Worm (Caenorhabditis elegans) whole organism, young adult: ENCODE results near the gene ess-2.

Source experiments
- F10E7.11 ChIP-seq: sonication (generic microtip); optimal IDR thresholded peaks from 2 replicates; lab custom pipeline; 2017; ENCODE audit warnings: mild to moderate bottlenecking, missing genetic modification characterization, moderate library complexity, missing compliant biosample characterization
- F22D6.2 ChIP-seq: sonication (generic microtip); optimal IDR thresholded peaks from 2 replicates; lab custom pipeline; 2016; ENCODE audit warnings: mild to moderate bottlenecking, missing genetic modification characterization, missing compliant biosample characterization
- F39B2.1 ChIP-seq: fragments of 200-800 bp; sonication (Bioruptor generic); IDR thresholded peaks from 2 replicates; pipeline ENCODE4 v1.3.6; 2022; ENCODE audit warnings: missing genetic modification reagents, missing genetic modification characterization, missing compliant biosample characterization
- F52B5.7 ChIP-seq: sonication (generic microtip); optimal IDR thresholded peaks from 2 replicates; lab custom pipeline; 2016; ENCODE audit warnings: mild to moderate bottlenecking, missing genetic modification characterization, missing compliant biosample characterization
- K12H6.12 ChIP-seq: fragments of 200-800 bp; sonication (Bioruptor generic); optimal IDR thresholded peaks from 2 replicates; lab custom pipeline; 2018; ENCODE audit warnings: mild to moderate bottlenecking, missing genetic modification characterization, missing compliant biosample characterization
- T07F8.4 ChIP-seq: sonication (generic microtip); optimal IDR thresholded peaks from 2 replicates; lab custom pipeline; 2016; ENCODE audit warnings: mild to moderate bottlenecking, missing genetic modification characterization, moderate library complexity, missing compliant biosample characterization
- Y56A3A.18 ChIP-seq: fragments of 200-800 bp; sonication (Bioruptor generic); IDR thresholded peaks from 2 replicates; pipeline ENCODE4 v1.3.6; 2022; ENCODE audit warnings: missing genetic modification reagents, missing genetic modification characterization, missing compliant biosample characterization
- ZK185.1 ChIP-seq: sonication (generic microtip); optimal IDR thresholded peaks from 2 replicates; lab custom pipeline; 2016; ENCODE audit warnings: mild to moderate bottlenecking, missing genetic modification characterization, missing compliant biosample characterization; ENCODE audit not compliant: poor library complexity, severe bottlenecking
- ama-1 ChIP-seq, 3 experiments: fragments of 150-350 bp in 1 of 3; sonication (generic microtip) in 2 of 3; optimal IDR thresholded peaks; 2 replicates each; lab custom pipeline; 2014 to 2018; ENCODE audit warnings: missing biosample characterization in 2 of 3, missing genetic modification characterization in 2 of 3, missing genetic modification reagents in 2 of 3
- aptf-3 ChIP-seq: fragments of 200-800 bp; sonication (Bioruptor generic); IDR thresholded peaks from 2 replicates; pipeline ENCODE4 v1.3.6; 2022; ENCODE audit warnings: missing genetic modification characterization, missing compliant biosample characterization
- athp-1 ChIP-seq: sonication (generic microtip); optimal IDR thresholded peaks from 2 replicates; lab custom pipeline; 2017; ENCODE audit warnings: mild to moderate bottlenecking, missing genetic modification characterization, missing compliant biosample characterization
- attf-3 ChIP-seq: fragments of 200-800 bp; sonication (Bioruptor generic); conservative IDR thresholded peaks from 2 replicates; pipeline ENCODE4 v1.3.6; 2022; ENCODE audit warnings: missing genetic modification reagents, missing genetic modification characterization, missing compliant biosample characterization
- attf-5 ChIP-seq: fragments of 200-800 bp; sonication (Bioruptor generic); optimal IDR thresholded peaks from 2 replicates; lab custom pipeline; 2018; ENCODE audit warnings: mild to moderate bottlenecking, missing genetic modification characterization, missing compliant biosample characterization
- attf-6 ChIP-seq: fragments of 200-800 bp; sonication (Bioruptor generic); IDR thresholded peaks from 2 replicates; pipeline ENCODE4 v1.3.6; 2022; ENCODE audit warnings: missing genetic modification reagents, missing genetic modification characterization, missing compliant biosample characterization
- bed-1 ChIP-seq: fragments of 200-800 bp; sonication (Bioruptor generic); IDR thresholded peaks from 2 replicates; pipeline ENCODE4 v1.3.6; 2022; ENCODE audit warnings: missing genetic modification reagents, missing genetic modification characterization, missing compliant biosample characterization
- ceh-40 ChIP-seq: fragments of 200-800 bp; sonication (Bioruptor generic); IDR thresholded peaks from 2 replicates; pipeline ENCODE4 v1.3.6; 2022; ENCODE audit warnings: missing genetic modification characterization, missing compliant biosample characterization
- ceh-91 ChIP-seq: fragments of 200-800 bp; sonication (Bioruptor generic); IDR thresholded peaks from 2 replicates; pipeline ENCODE4 v1.3.6; 2022; ENCODE audit warnings: missing genetic modification reagents, missing genetic modification characterization, missing compliant biosample characterization
- dox-1 ChIP-seq: fragments of 200-800 bp; sonication (Bioruptor generic); IDR thresholded peaks from 2 replicates; pipeline ENCODE4 v1.3.6; 2022; ENCODE audit warnings: missing genetic modification reagents, missing genetic modification characterization, missing compliant biosample characterization
- dpff-1 ChIP-seq: sonication (generic microtip); optimal IDR thresholded peaks from 2 replicates; lab custom pipeline; 2017; ENCODE audit warnings: mild to moderate bottlenecking, missing genetic modification characterization, missing compliant biosample characterization
- dpl-1 ChIP-seq: fragments of 150-350 bp; optimal IDR thresholded peaks from 2 replicates; lab custom pipeline; 2014; ENCODE audit warnings: missing biosample characterization, missing genetic modification reagents, missing genetic modification characterization
- efl-1 ChIP-seq: fragments of 150-350 bp; optimal IDR thresholded peaks from 2 replicates; lab custom pipeline; 2014; ENCODE audit warnings: missing biosample characterization, missing genetic modification reagents, missing genetic modification characterization
- egl-44 ChIP-seq: fragments of 200-800 bp; sonication (Bioruptor generic); IDR thresholded peaks from 2 replicates; pipeline ENCODE4 v1.3.6; 2022; ENCODE audit warnings: missing genetic modification reagents, missing genetic modification characterization, missing compliant biosample characterization
- fkh-3 ChIP-seq: sonication (generic microtip); optimal IDR thresholded peaks from 2 replicates; lab custom pipeline; 2016; ENCODE audit warnings: mild to moderate bottlenecking, missing genetic modification characterization, missing compliant biosample characterization
- hlh-12 ChIP-seq: sonication (generic microtip); optimal IDR thresholded peaks from 2 replicates; lab custom pipeline; 2016; ENCODE audit warnings: missing genetic modification characterization, missing compliant biosample characterization
- hlh-26 ChIP-seq: fragments of 200-800 bp; sonication (Bioruptor generic); conservative IDR thresholded peaks from 2 replicates; pipeline ENCODE4 v1.3.6; 2022; ENCODE audit warnings: missing genetic modification reagents, missing genetic modification characterization, missing compliant biosample characterization
- lag-1 ChIP-seq: fragments of 200-800 bp; sonication (Bioruptor generic); IDR thresholded peaks from 2 replicates; pipeline ENCODE4 v1.3.6; 2022; ENCODE audit warnings: missing genetic modification reagents, missing genetic modification characterization, missing compliant biosample characterization
- let-526 ChIP-seq: fragments of 200-800 bp; sonication (Bioruptor generic); IDR thresholded peaks from 2 replicates; pipeline ENCODE4 v1.3.6; 2022; ENCODE audit warnings: missing genetic modification reagents, missing genetic modification characterization, missing compliant biosample characterization
- let-607 ChIP-seq, 2 experiments: fragments of 200-800 bp in 1 of 2; sonication (Bioruptor generic) in 1 of 2; sonication (generic microtip) in 1 of 2; optimal IDR thresholded peaks; 2 replicates each; lab custom pipeline; 2016 to 2018; ENCODE audit warnings: mild to moderate bottlenecking in 2 of 2, missing compliant biosample characterization in 2 of 2, missing genetic modification characterization in 2 of 2, moderate library complexity in 2 of 2, missing genotype in 1 of 2
- lin-54 ChIP-seq: fragments of 200-800 bp; sonication (Bioruptor generic); optimal IDR thresholded peaks from 2 replicates; lab custom pipeline; 2018; ENCODE audit warnings: mild to moderate bottlenecking, missing genetic modification characterization, missing compliant biosample characterization
- lsy-27 ChIP-seq: sonication (generic microtip); optimal IDR thresholded peaks from 2 replicates; lab custom pipeline; 2017; ENCODE audit warnings: missing genetic modification characterization, mild to moderate bottlenecking, missing compliant biosample characterization, antibody characterized with exemption, missing genotype, borderline replicate concordance; ENCODE audit not compliant: insufficient read depth
- madf-6 ChIP-seq: fragments of 200-800 bp; sonication (Bioruptor generic); IDR thresholded peaks from 2 replicates; pipeline ENCODE4 v1.3.6; 2022; ENCODE audit warnings: missing genetic modification reagents, missing genetic modification characterization, missing compliant biosample characterization
- madf-8 ChIP-seq: fragments of 200-800 bp; sonication (Bioruptor generic); conservative IDR thresholded peaks from 2 replicates; pipeline ENCODE4 v1.3.6; 2022; ENCODE audit warnings: missing genetic modification reagents, missing genetic modification characterization, missing compliant biosample characterization
- mes-4 ChIP-seq: sonication (generic microtip); optimal IDR thresholded peaks from 2 replicates; lab custom pipeline; 2016; ENCODE audit warnings: missing genotype, missing genetic modification characterization, missing compliant biosample characterization
- nhr-120 ChIP-seq: fragments of 200-800 bp; sonication (Bioruptor generic); IDR thresholded peaks from 2 replicates; pipeline ENCODE4 v1.3.6; 2022; ENCODE audit warnings: missing genetic modification characterization, missing compliant biosample characterization
- nhr-80 ChIP-seq: sonication (generic microtip); optimal IDR thresholded peaks from 2 replicates; lab custom pipeline; 2016; ENCODE audit warnings: missing genetic modification characterization, missing compliant biosample characterization
- nhr-90 ChIP-seq: sonication (generic microtip); optimal IDR thresholded peaks from 2 replicates; lab custom pipeline; 2016; ENCODE audit warnings: missing genotype, mild to moderate bottlenecking, missing genetic modification characterization, missing compliant biosample characterization
- pha-4 ChIP-seq: fragments of 150-350 bp; sonication (generic microtip); optimal IDR thresholded peaks from 2 replicates; lab custom pipeline; 2014; ENCODE audit warnings: missing biosample characterization, missing genetic modification reagents, missing genetic modification characterization
- sea-2 ChIP-seq: fragments of 200-800 bp; sonication (Bioruptor generic); IDR thresholded peaks from 2 replicates; pipeline ENCODE4 v1.3.6; 2022; ENCODE audit warnings: missing genetic modification characterization, missing compliant biosample characterization
- snpc-1.3 ChIP-seq: sonication (generic microtip); optimal IDR thresholded peaks from 2 replicates; lab custom pipeline; 2017; ENCODE audit warnings: missing genetic modification characterization, mild to moderate bottlenecking, missing compliant biosample characterization, antibody characterized with exemption, moderate library complexity, missing genotype, missing genetic modification reagents; ENCODE audit not compliant: insufficient read depth
- sptf-2 ChIP-seq: fragments of 200-800 bp; sonication (Bioruptor generic); optimal IDR thresholded peaks from 2 replicates; lab custom pipeline; 2018; ENCODE audit warnings: mild to moderate bottlenecking, missing genetic modification characterization, missing compliant biosample characterization
- tbx-9 ChIP-seq: sonication (generic microtip); optimal IDR thresholded peaks from 2 replicates; lab custom pipeline; 2016; ENCODE audit warnings: borderline replicate concordance, missing genetic modification characterization, inconsistent platforms, missing compliant biosample characterization
- tlf-1 ChIP-seq: fragments of 200-800 bp; sonication (Bioruptor generic); optimal IDR thresholded peaks from 2 replicates; lab custom pipeline; 2018; ENCODE audit warnings: mild to moderate bottlenecking, missing genetic modification characterization, missing compliant biosample characterization
- unc-62 ChIP-seq: fragments of 150-350 bp; optimal IDR thresholded peaks from 2 replicates; lab custom pipeline; 2014; ENCODE audit warnings: missing biosample characterization, missing genetic modification reagents, missing genetic modification characterization
- xnd-1 ChIP-seq: sonication (generic microtip); optimal IDR thresholded peaks from 2 replicates; lab custom pipeline; 2016; ENCODE audit warnings: missing genotype, missing genetic modification reagents, missing genetic modification characterization, missing compliant biosample characterization
- zim-3 ChIP-seq: sonication (generic microtip); optimal IDR thresholded peaks from 2 replicates; lab custom pipeline; 2017; ENCODE audit warnings: mild to moderate bottlenecking, missing genetic modification characterization, moderate library complexity, missing compliant biosample characterization
- ztf-26 ChIP-seq: sonication (generic microtip); optimal IDR thresholded peaks from 2 replicates; lab custom pipeline; 2017; ENCODE audit warnings: missing genetic modification characterization, missing compliant biosample characterization
- ztf-28 ChIP-seq: fragments of 200-800 bp; sonication (Bioruptor generic); IDR thresholded peaks from 2 replicates; pipeline ENCODE4 v1.3.6; 2022; ENCODE audit warnings: missing genetic modification reagents, missing genetic modification characterization, missing compliant biosample characterization
- ztf-6 ChIP-seq: fragments of 200-800 bp; sonication (Bioruptor generic); IDR thresholded peaks from 2 replicates; pipeline ENCODE4 v1.3.6; 2022; ENCODE audit warnings: missing genetic modification reagents, missing genetic modification characterization, missing compliant biosample characterization

Gene ess-2

DNA sequence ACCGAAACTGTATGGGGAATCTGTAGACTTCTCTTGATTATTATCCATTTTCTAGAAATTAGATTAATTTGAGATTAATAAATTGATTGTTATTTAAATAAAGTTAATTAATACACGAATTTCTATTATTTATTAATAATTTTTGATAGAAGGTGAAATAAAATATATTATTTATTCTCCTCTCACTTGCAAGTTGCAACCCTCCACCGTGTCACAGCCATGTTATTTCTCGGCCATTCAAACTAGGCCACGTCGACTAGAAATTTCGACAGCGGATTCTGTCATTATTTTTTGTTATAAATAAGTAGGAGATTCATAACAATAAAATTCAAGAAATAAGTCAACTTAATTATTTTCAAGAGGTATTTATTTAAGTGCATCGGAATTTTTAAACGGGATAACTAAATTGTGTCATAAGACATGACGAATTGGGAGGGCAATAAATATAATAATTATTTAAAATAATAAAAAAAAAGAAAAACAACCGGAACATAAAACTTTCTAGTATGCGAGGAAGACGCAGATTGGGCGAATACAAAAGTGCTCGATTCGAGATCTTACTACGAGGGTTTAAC is 46.5 kb downstream of the ess-2 start, which contains the start of gene ufbp-1 (continued):
- TF ChIP-seq Y56A3A.18 (GFP tag; lab: Robert Waterston, UW) (peak; percentile 91), attf-5 (peak; percentile 86), athp-1 (tag; lab: Kevin White, UChicago) (peak; percentile 94), lsy-27 (tag; lab: Kevin White, UChicago) (no peak), lag-1 (0 out of 2 replicates have a peak, but pooled peaks have one; percentile 8), madf-6 (GFP tag; lab: Robert Waterston, UW) (peak; percentile 64), mes-4 (tag; lab: Kevin White, UChicago) (no peak), ztf-28 (GFP tag; lab: Robert Waterston, UW) (no peak), K12H6.12 (tag; lab: Kevin White, UChicago) (peak; percentile 83), nhr-80 (peak; percentile 44), let-607 (tag; optimal IDR thresholded peaks at IDR 0.05; lab: Kevin White, UChicago) (peak; percentile 91 to 94), F52B5.7 (tag; lab: Kevin White, UChicago) (peak; percentile 82), F22D6.2 (no peak), dpff-1 (tag; lab: Kevin White, UChicago) (peak; percentile 99), ceh-91 (GFP tag; lab: Robert Waterston, UW) (no peak), attf-6 (no peak), unc-62 (no peak), sea-2 (GFP tag; lab: Robert Waterston, UW) (no peak), nhr-90 (no peak), bed-1 (GFP tag; lab: Robert Waterston, UW) (no peak), zim-3 (peak; percentile 93), efl-1 (GFP tag; lab: Kevin White, UChicago) (no peak), ztf-6 (GFP tag; lab: Robert Waterston, UW) (no peak), pha-4 (no peak), hlh-26 (GFP tag; lab: Robert Waterston, UW) (no peak), dox-1 (GFP tag; lab: Robert Waterston, UW) (peak; percentile 70), T07F8.4 (tag; lab: Kevin White, UChicago) (peak; percentile 58), hlh-12 (tag; lab: Kevin White, UChicago) (no peak), ama-1 (optimal IDR thresholded peaks at IDR 0.05; lab: Kevin White, UChicago) (peak; percentile 87), ama-1 (GFP tag; optimal IDR thresholded peaks at IDR 0.05; lab: Kevin White, UChicago) (peak; percentile 72 to 82), ztf-26 (tag; lab: Kevin White, UChicago) (peak; percentile 87), tbx-9 (tag; lab: Kevin White, UChicago) (no peak), xnd-1 (tag; lab: Kevin White, UChicago) (no peak), fkh-3 (peak; percentile 34), ceh-40 (0 out of 2 replicates have a peak, but pooled peaks have one; percentile 61), attf-3 (GFP tag; lab: Robert Waterston, UW) (no peak), F10E7.11 (tag; lab: Kevin White, UChicago) (peak; percentile 83), tlf-1 (GFP tag; lab: Kevin White, UChicago) (peak; percentile 94), sptf-2 (GFP tag; lab: Kevin White, UChicago) (no peak), madf-8 (GFP tag; lab: Robert Waterston, UW) (no peak), egl-44 (GFP tag; lab: Robert Waterston, UW) (peak; percentile 80), dpl-1 (no peak), aptf-3 (GFP tag; lab: Robert Waterston, UW) (no peak), ZK185.1 (tag; lab: Kevin White, UChicago) (peak; percentile 27), let-526 (GFP tag; lab: Robert Waterston, UW) (no peak), F39B2.1 (GFP tag; lab: Robert Waterston, UW) (peak; percentile 53; the same call in 1 of the 2 replicates), lin-54 (GFP tag; lab: Kevin White, UChicago) (peak; percentile 88), snpc-1.3 (tag; lab: Kevin White, UChicago) (peak; percentile 26), nhr-120 (GFP tag; lab: Robert Waterston, UW) (no peak)
